Worm (Caenorhabditis elegans) whole organism, L4 larva: ENCODE results near the gene srsx-14.

Experiments
- D1046.2 ChIP-seq: fragments of 200-800 bp; sonication (Bioruptor generic); IDR thresholded peaks from 2 replicates; pipeline ENCODE4 v1.3.6; 2022; ENCODE audit warnings: missing genetic modification characterization, missing compliant biosample characterization
- F10B5.3 ChIP-seq: sonication (generic microtip); optimal IDR thresholded peaks from 2 replicates; lab custom pipeline; 2016; ENCODE audit warnings: mild to moderate bottlenecking, missing genetic modification characterization, missing compliant biosample characterization
- F44E2.7 ChIP-seq: fragments of 200-800 bp; sonication (Bioruptor generic); IDR thresholded peaks from 2 replicates; pipeline ENCODE4 v2.1.2; 2022; ENCODE audit warnings: missing genetic modification characterization, missing compliant biosample characterization
- F49E8.2 ChIP-seq: sonication (generic microtip); optimal IDR thresholded peaks from 2 replicates; lab custom pipeline; 2016; ENCODE audit warnings: missing compliant biosample characterization, mild to moderate bottlenecking, missing genetic modification characterization, borderline replicate concordance
- R02D3.7 ChIP-seq: fragments of 150-350 bp; sonication (generic microtip); optimal IDR thresholded peaks from 3 replicates; lab custom pipeline; 2014; ENCODE audit warnings: missing biosample characterization, missing genetic modification characterization
- T20F7.1 ChIP-seq: fragments of 200-800 bp; sonication (Bioruptor generic); optimal IDR thresholded peaks from 2 replicates; lab custom pipeline; 2018; ENCODE audit warnings: mild to moderate bottlenecking, missing genetic modification characterization, missing compliant biosample characterization
- Y105C5A.15 ChIP-seq: fragments of 200-800 bp; sonication (Bioruptor generic); IDR thresholded peaks from 2 replicates; pipeline ENCODE4 v1.3.6; 2022; ENCODE audit warnings: missing genetic modification characterization, missing compliant biosample characterization
- Y5F2A.4 ChIP-seq: fragments of 200-800 bp; sonication (Bioruptor generic); optimal IDR thresholded peaks from 2 replicates; lab custom pipeline; 2018; ENCODE audit warnings: mild to moderate bottlenecking, missing genetic modification characterization, missing compliant biosample characterization
- ama-1 ChIP-seq: fragments of 150-350 bp; optimal IDR thresholded peaks from 2 replicates; lab custom pipeline; 2014; ENCODE audit warnings: inconsistent platforms, mixed read lengths
- ceh-28 ChIP-seq: fragments of 150-350 bp; optimal IDR thresholded peaks from 2 replicates; lab custom pipeline; 2014; ENCODE audit warnings: missing biosample characterization, missing genetic modification reagents, missing genetic modification characterization
- ceh-32 ChIP-seq: sonication (generic microtip); optimal IDR thresholded peaks from 2 replicates; lab custom pipeline; 2016; ENCODE audit warnings: mild to moderate bottlenecking, missing genetic modification characterization, missing compliant biosample characterization; ENCODE audit not compliant: poor library complexity
- ceh-44 ChIP-seq: fragments of 200-800 bp; sonication (Bioruptor generic); IDR thresholded peaks from 2 replicates; pipeline ENCODE4 v1.3.6; 2022; ENCODE audit warnings: missing genetic modification reagents, missing genetic modification characterization, missing compliant biosample characterization
- ceh-82 ChIP-seq: sonication (generic microtip); optimal IDR thresholded peaks from 2 replicates; lab custom pipeline; 2017; ENCODE audit warnings: missing biosample characterization, missing genetic modification characterization
- ces-1 ChIP-seq: fragments of 150-350 bp; sonication (generic microtip); optimal IDR thresholded peaks from 4 replicates; lab custom pipeline; 2014; ENCODE audit warnings: missing biosample characterization, missing genetic modification reagents, missing genetic modification characterization
- daf-12 ChIP-seq: fragments of 150-350 bp; optimal IDR thresholded peaks from 2 replicates; lab custom pipeline; 2014; ENCODE audit warnings: missing biosample characterization, missing genetic modification reagents, missing genetic modification characterization
- daf-16 ChIP-seq, 3 experiments: sonication (generic microtip); optimal IDR thresholded peaks; 2 replicates each; lab custom pipeline; 2016 to 2017; ENCODE audit warnings: missing genetic modification characterization in 3 of 3, missing genetic modification reagents in 3 of 3, mild to moderate bottlenecking in 2 of 3, missing compliant biosample characterization in 2 of 3, missing biosample characterization in 1 of 3, moderate library complexity in 1 of 3
- dmd-8 ChIP-seq: fragments of 200-800 bp; sonication (Bioruptor generic); IDR thresholded peaks from 2 replicates; pipeline ENCODE4 v1.3.6; 2022; ENCODE audit warnings: missing genetic modification characterization, missing compliant biosample characterization
- dpl-1 ChIP-seq: fragments of 150-350 bp; optimal IDR thresholded peaks from 2 replicates; lab custom pipeline; 2014; ENCODE audit warnings: missing biosample characterization, missing genetic modification reagents, missing genetic modification characterization
- egl-27 ChIP-seq: sonication (generic microtip); optimal IDR thresholded peaks from 3 replicates; lab custom pipeline; 2017; ENCODE audit warnings: missing biosample characterization, missing genetic modification reagents, missing genetic modification characterization
- hif-1 ChIP-seq, 2 experiments: sonication (generic microtip); optimal IDR thresholded peaks; 2 replicates each; lab custom pipeline; 2016 to 2017; ENCODE audit warnings: missing compliant biosample characterization in 2 of 2, missing genetic modification characterization in 2 of 2, missing genetic modification reagents in 2 of 2, missing genotype in 2 of 2, mild to moderate bottlenecking in 1 of 2
- hlh-11 ChIP-seq: fragments of 200-800 bp; sonication (Bioruptor generic); optimal IDR thresholded peaks from 2 replicates; lab custom pipeline; 2018; ENCODE audit warnings: mild to moderate bottlenecking, missing genetic modification characterization, missing compliant biosample characterization
- hlh-30 ChIP-seq: sonication (generic microtip); optimal IDR thresholded peaks from 2 replicates; lab custom pipeline; 2017; ENCODE audit warnings: antibody characterized with exemption, mild to moderate bottlenecking, missing genetic modification characterization, missing compliant biosample characterization; ENCODE audit not compliant: insufficient read depth
- hmg-1.1 ChIP-seq: fragments of 200-800 bp; sonication (Bioruptor generic); IDR thresholded peaks from 2 replicates; pipeline ENCODE4 v1.3.6; 2022; ENCODE audit warnings: missing genetic modification reagents, missing genetic modification characterization, missing compliant biosample characterization
- lin-1 ChIP-seq: fragments of 200-800 bp; sonication (Bioruptor generic); IDR thresholded peaks from 2 replicates; pipeline ENCODE4 v1.3.6; 2022; ENCODE audit warnings: missing genetic modification reagents, missing genetic modification characterization, missing compliant biosample characterization
- lin-13 ChIP-seq: fragments of 150-350 bp; optimal IDR thresholded peaks from 2 replicates; lab custom pipeline; 2014; ENCODE audit warnings: missing biosample characterization, missing genetic modification reagents, missing genetic modification characterization
- lin-15B ChIP-seq: fragments of 150-350 bp; sonication (generic microtip); optimal IDR thresholded peaks from 3 replicates; lab custom pipeline; 2014; ENCODE audit warnings: missing biosample characterization, missing genetic modification characterization
- lsy-2 ChIP-seq, 2 experiments: fragments of 150-350 bp in 1 of 2; sonication (generic microtip) in 1 of 2; optimal IDR thresholded peaks; 2 replicates each; lab custom pipeline; 2014 to 2017; ENCODE audit warnings: missing biosample characterization in 2 of 2, missing genetic modification characterization in 2 of 2
- mep-1 ChIP-seq: fragments of 150-350 bp; sonication (generic microtip); optimal IDR thresholded peaks from 3 replicates; lab custom pipeline; 2014; ENCODE audit warnings: missing biosample characterization, missing genetic modification characterization
- mxl-3 ChIP-seq: fragments of 200-800 bp; sonication (Bioruptor generic); optimal IDR thresholded peaks from 2 replicates; lab custom pipeline; 2018; ENCODE audit warnings: mild to moderate bottlenecking, missing genetic modification characterization, missing compliant biosample characterization
- nhr-10 ChIP-seq: fragments of 150-350 bp; optimal IDR thresholded peaks from 2 replicates; lab custom pipeline; 2014; ENCODE audit warnings: missing biosample characterization, missing genetic modification characterization
- nhr-237 ChIP-seq: sonication (generic microtip); optimal IDR thresholded peaks from 2 replicates; lab custom pipeline; 2017; ENCODE audit warnings: missing biosample characterization, missing genetic modification characterization
- nhr-25 ChIP-seq: sonication (generic microtip); optimal IDR thresholded peaks from 2 replicates; lab custom pipeline; 2017; ENCODE audit warnings: missing genetic modification characterization, mild to moderate bottlenecking, missing compliant biosample characterization, antibody characterized with exemption, moderate library complexity, borderline replicate concordance; ENCODE audit not compliant: insufficient read depth
- nhr-42 ChIP-seq: fragments of 200-800 bp; sonication (Bioruptor generic); IDR thresholded peaks from 2 replicates; pipeline ENCODE4 v1.3.6; 2022; ENCODE audit warnings: missing genetic modification characterization, missing compliant biosample characterization
- nhr-6 ChIP-seq: fragments of 150-350 bp; optimal IDR thresholded peaks from 2 replicates; lab custom pipeline; 2014; ENCODE audit warnings: missing biosample characterization, missing genetic modification characterization
- nhr-77 ChIP-seq: fragments of 150-350 bp; optimal IDR thresholded peaks from 2 replicates; lab custom pipeline; 2014; ENCODE audit warnings: missing biosample characterization, missing genetic modification characterization
- pqm-1 ChIP-seq: sonication (generic microtip); optimal IDR thresholded peaks from 2 replicates; lab custom pipeline; 2017; ENCODE audit warnings: missing biosample characterization, missing genetic modification characterization
- saeg-2 ChIP-seq: fragments of 200-800 bp; sonication (Bioruptor generic); IDR thresholded peaks from 2 replicates; pipeline ENCODE4 v1.3.6; 2022; ENCODE audit warnings: missing genetic modification reagents, missing genetic modification characterization, missing compliant biosample characterization
- sdz-12 ChIP-seq: fragments of 200-800 bp; sonication (Bioruptor generic); optimal IDR thresholded peaks from 2 replicates; lab custom pipeline; 2018; ENCODE audit warnings: mild to moderate bottlenecking, missing genetic modification characterization, missing compliant biosample characterization
- skn-1 ChIP-seq: fragments of 150-350 bp; optimal IDR thresholded peaks from 2 replicates; lab custom pipeline; 2014; ENCODE audit warnings: missing biosample characterization, missing genetic modification characterization
- snpc-1.2 ChIP-seq: fragments of 200-800 bp; sonication (Bioruptor generic); IDR thresholded peaks from 2 replicates; pipeline ENCODE4 v1.3.6; 2022; ENCODE audit warnings: missing genetic modification reagents, missing genetic modification characterization, missing compliant biosample characterization
- snpc-4 ChIP-seq: fragments of 150-350 bp; optimal IDR thresholded peaks from 2 replicates; lab custom pipeline; 2014; ENCODE audit warnings: missing biosample characterization, missing genetic modification characterization
- spr-1 ChIP-seq: sonication (generic microtip); optimal IDR thresholded peaks from 2 replicates; lab custom pipeline; 2016; ENCODE audit warnings: mild to moderate bottlenecking, missing genetic modification characterization, missing compliant biosample characterization
- unc-130 ChIP-seq: sonication (generic microtip); optimal IDR thresholded peaks from 2 replicates; lab custom pipeline; 2016; ENCODE audit warnings: missing genetic modification reagents, missing genetic modification characterization, missing compliant biosample characterization
- unc-39 ChIP-seq: sonication (generic microtip); optimal IDR thresholded peaks from 2 replicates; lab custom pipeline; 2017; ENCODE audit warnings: missing biosample characterization, missing genetic modification characterization
- zfp-2 ChIP-seq: sonication (generic microtip); optimal IDR thresholded peaks from 2 replicates; lab custom pipeline; 2016; ENCODE audit warnings: mild to moderate bottlenecking, missing genetic modification characterization, missing compliant biosample characterization
- zfp-3 ChIP-seq: fragments of 200-800 bp; sonication (Bioruptor generic); conservative IDR thresholded peaks from 2 replicates; pipeline ENCODE4 v1.3.6; 2022; ENCODE audit warnings: missing genetic modification reagents, missing genetic modification characterization, missing compliant biosample characterization
- zip-11 ChIP-seq: fragments of 200-800 bp; sonication (Bioruptor generic); IDR thresholded peaks from 2 replicates; pipeline ENCODE4 v1.3.6; 2022; ENCODE audit warnings: missing genetic modification characterization, missing compliant biosample characterization
- ztf-11 ChIP-seq: fragments of 150-350 bp; optimal IDR thresholded peaks from 2 replicates; lab custom pipeline; 2014; ENCODE audit warnings: missing biosample characterization, missing genetic modification characterization
- ztf-7 ChIP-seq: fragments of 150-350 bp; optimal IDR thresholded peaks from 2 replicates; lab custom pipeline; 2014; ENCODE audit warnings: missing biosample characterization, missing genetic modification characterization

srsx-14 gene

ce11 chrIV:5607343-5607742, 19.6 kb downstream of the srsx-14 start (continued):
- no peak for TF ChIP-seq snpc-4 (tag; lab: Kevin White, UChicago)
- TF ChIP-seq ztf-11 = no peak
- TF ChIP-seq zfp-2 (tag; lab: Kevin White, UChicago) = no peak
- peak; percentile 98 for TF ChIP-seq hlh-11 (tag; lab: Kevin White, UChicago)
- peak; percentile 83 for TF ChIP-seq mxl-3 (GFP tag; lab: Kevin White, UChicago)
- peak; percentile 94 for TF ChIP-seq mep-1 (tag; lab: Kevin White, UChicago)
- no peak for TF ChIP-seq nhr-237 (tag; lab: Kevin White, UChicago)
- TF ChIP-seq nhr-6 (tag; lab: Kevin White, UChicago) = peak; percentile 85
- TF ChIP-seq sdz-12 (GFP tag; lab: Kevin White, UChicago) = no peak
- TF ChIP-seq dmd-8 = no peak
- peak; percentile 56 for TF ChIP-seq spr-1 (tag; lab: Kevin White, UChicago)
- TF ChIP-seq T20F7.1 (GFP tag; lab: Kevin White, UChicago) = peak; percentile 40
- TF ChIP-seq pqm-1 (tag; lab: Kevin White, UChicago) = no peak
- peak; percentile 29 for TF ChIP-seq Y5F2A.4 (GFP tag; lab: Kevin White, UChicago)
- TF ChIP-seq lin-13 (GFP tag; lab: Kevin White, UChicago) = peak; percentile 9
- TF ChIP-seq lsy-2 (tag; optimal IDR thresholded peaks at IDR 0.05; lab: Kevin White, UChicago) = peak; percentile 83 to 89
- peak; percentile 20 for TF ChIP-seq F10B5.3
- TF ChIP-seq, all 104 proteins: peak for 48

- no peak for TF ChIP-seq dmd-8
- TF ChIP-seq daf-16 (GFP tag; optimal IDR thresholded peaks at IDR 0.05; lab: Kevin White, UChicago) = no peak
- no peak for TF ChIP-seq daf-16 (tag; optimal IDR thresholded peaks at IDR 0.05; lab: Kevin White, UChicago)
- TF ChIP-seq hmg-1.1 (GFP tag; lab: Robert Waterston, UW) = no peak
- no peak for TF ChIP-seq ceh-82 (tag; lab: Kevin White, UChicago)
- no peak for TF ChIP-seq mxl-3 (GFP tag; lab: Kevin White, UChicago)
- no peak for TF ChIP-seq F44E2.7 (GFP tag; lab: Robert Waterston, UW)
- no peak for TF ChIP-seq nhr-77 (tag; lab: Kevin White, UChicago)
- TF ChIP-seq ama-1 (lab: Kevin White, UChicago) = peak; percentile 40
- TF ChIP-seq unc-39 (tag; lab: Kevin White, UChicago) = no peak
- TF ChIP-seq T20F7.1 (GFP tag; lab: Kevin White, UChicago) = no peak
- TF ChIP-seq unc-130 (GFP tag; lab: Kevin White, UChicago) = no peak
- no peak for TF ChIP-seq skn-1
- no peak for TF ChIP-seq dpl-1 (GFP tag; lab: Kevin White, UChicago)
- TF ChIP-seq nhr-25 (tag; lab: Kevin White, UChicago) = no peak
- TF ChIP-seq ceh-32 (tag; lab: Kevin White, UChicago) = no peak
- no peak for TF ChIP-seq hif-1 (tag; optimal IDR thresholded peaks at IDR 0.05; lab: Kevin White, UChicago)
- TF ChIP-seq D1046.2 (GFP tag; lab: Robert Waterston, UW) = no peak
- no peak for TF ChIP-seq daf-12
- no peak for TF ChIP-seq ztf-7 (tag; lab: Kevin White, UChicago)
- TF ChIP-seq lin-1 (GFP tag; lab: Robert Waterston, UW) = no peak
- no peak for TF ChIP-seq egl-27
- TF ChIP-seq saeg-2 (GFP tag; lab: Robert Waterston, UW) = no peak
- no peak for TF ChIP-seq lin-13 (GFP tag; lab: Kevin White, UChicago)
- TF ChIP-seq Y105C5A.15 (GFP tag; lab: Robert Waterston, UW) = no peak
- TF ChIP-seq nhr-42 = no peak
- TF ChIP-seq nhr-10 = no peak
- TF ChIP-seq zfp-3 (GFP tag; lab: Robert Waterston, UW) = no peak
- no peak for TF ChIP-seq lin-15B (tag; lab: Kevin White, UChicago)
- TF ChIP-seq ceh-28 (tag; lab: Kevin White, UChicago) = no peak
- no peak for TF ChIP-seq ztf-11
- peak; percentile 92 for TF ChIP-seq hlh-30 (tag; lab: Kevin White, UChicago)
- TF ChIP-seq F49E8.2 = no peak
- no peak for TF ChIP-seq R02D3.7 (tag; lab: Kevin White, UChicago)
- TF ChIP-seq snpc-1.2 (GFP tag; lab: Robert Waterston, UW) = no peak
- TF ChIP-seq zip-11 (GFP tag; lab: Robert Waterston, UW) = no peak
- TF ChIP-seq hlh-11 (tag; lab: Kevin White, UChicago) = peak; percentile 71
- TF ChIP-seq ces-1 (GFP tag; lab: Kevin White, UChicago) = no peak
- no peak for TF ChIP-seq ceh-44 (GFP tag; lab: Robert Waterston, UW)
- no peak for TF ChIP-seq nhr-237 (tag; lab: Kevin White, UChicago)
Measured at ce11 chrIV:5605225-5605624, 21.7 kb downstream of the srsx-14 start.
